Fruit fly (Drosophila melanogaster) whole organism, embryonic: ENCODE results near the gene RSG7.

Experiments
- Ada2b ChIP-seq: fragments of 200-800 bp; sonication (Bioruptor generic); IDR thresholded peaks from 2 replicates; pipeline ENCODE4 v1.3.6; 2022; ENCODE audit warnings: missing biosample characterization, missing genetic modification characterization
- Atf6 ChIP-seq: fragments of 200-800 bp; sonication (Bioruptor generic); IDR thresholded peaks from 2 replicates; pipeline ENCODE4 v1.3.6; 2022; ENCODE audit warnings: missing biosample characterization, missing genetic modification characterization
- CG13424 ChIP-seq: fragments of 200-800 bp; sonication (Bioruptor generic); optimal IDR thresholded peaks from 2 replicates; lab custom pipeline; 2019; ENCODE audit warnings: missing biosample characterization, mild to moderate bottlenecking, missing genetic modification characterization, moderate library complexity
- CG14014 ChIP-seq: fragments of 200-800 bp; sonication (Bioruptor generic); IDR thresholded peaks from 2 replicates; pipeline ENCODE4 v1.3.6; 2022; ENCODE audit warnings: missing biosample characterization, missing genetic modification characterization
- CG14441 ChIP-seq: fragments of 200-800 bp; sonication (Bioruptor generic); IDR thresholded peaks from 2 replicates; pipeline ENCODE4 v1.3.6; 2022; ENCODE audit warnings: missing biosample characterization, missing genetic modification characterization
- CG14710 ChIP-seq: fragments of 200-800 bp; sonication (Bioruptor generic); optimal IDR thresholded peaks from 3 replicates; lab custom pipeline; 2019; ENCODE audit warnings: missing biosample characterization, mild to moderate bottlenecking, missing genetic modification characterization, moderate library complexity
- CG17359 ChIP-seq: fragments of 200-800 bp; sonication (Bioruptor generic); optimal IDR thresholded peaks from 3 replicates; lab custom pipeline; 2018; ENCODE audit warnings: missing biosample characterization, mild to moderate bottlenecking, missing genetic modification characterization, moderate library complexity
- CG17361 ChIP-seq: fragments of 200-800 bp; sonication (Bioruptor generic); IDR thresholded peaks from 3 replicates; pipeline ENCODE4 v1.3.6; 2022; ENCODE audit warnings: missing biosample characterization, missing genetic modification characterization
- CG18599 ChIP-seq: fragments of 200-800 bp; sonication (Bioruptor generic); optimal IDR thresholded peaks from 3 replicates; lab custom pipeline; 2017; ENCODE audit warnings: missing biosample characterization, missing genetic modification characterization, mild to moderate bottlenecking, moderate library complexity, missing genetic modification reagents
- CG2678 ChIP-seq: fragments of 200-800 bp; sonication (Bioruptor generic); optimal IDR thresholded peaks from 3 replicates; lab custom pipeline; 2019; ENCODE audit warnings: missing biosample characterization, mild to moderate bottlenecking, missing genetic modification characterization, moderate library complexity
- CG2712 ChIP-seq: fragments of 200-800 bp; optimal IDR thresholded peaks from 3 replicates; lab custom pipeline; 2019; ENCODE audit warnings: missing biosample characterization, mild to moderate bottlenecking, missing genetic modification characterization, moderate library complexity
- CG3995 ChIP-seq: fragments of 200-800 bp; sonication (Bioruptor generic); optimal IDR thresholded peaks from 3 replicates; lab custom pipeline; 2016; ENCODE audit warnings: missing biosample characterization, missing genetic modification characterization
- CG5180 ChIP-seq: fragments of 200-800 bp; sonication (Bioruptor generic); optimal IDR thresholded peaks from 3 replicates; lab custom pipeline; 2017; ENCODE audit warnings: missing biosample characterization, missing genetic modification characterization, mild to moderate bottlenecking, moderate library complexity, missing genetic modification reagents
- CG6689 ChIP-seq: fragments of 200-800 bp; sonication (Bioruptor generic); IDR thresholded peaks from 2 replicates; pipeline ENCODE4 v1.3.6; 2022; ENCODE audit warnings: missing biosample characterization, missing genetic modification characterization
- CG7745 ChIP-seq: fragments of 200-800 bp; sonication (Bioruptor generic); optimal IDR thresholded peaks from 2 replicates; lab custom pipeline; 2018; ENCODE audit warnings: missing biosample characterization, mild to moderate bottlenecking, missing genetic modification characterization, moderate library complexity
- CG7839 ChIP-seq: fragments of 200-800 bp; sonication (Bioruptor generic); optimal IDR thresholded peaks from 3 replicates; lab custom pipeline; 2018; ENCODE audit warnings: missing biosample characterization, mild to moderate bottlenecking, missing genetic modification characterization, moderate library complexity
- CG7987 ChIP-seq: fragments of 200-800 bp; sonication (Bioruptor generic); optimal IDR thresholded peaks from 2 replicates; lab custom pipeline; 2018; ENCODE audit warnings: missing biosample characterization, mild to moderate bottlenecking, missing genetic modification characterization, moderate library complexity
- CG8765 ChIP-seq: fragments of 200-800 bp; sonication (Bioruptor generic); IDR thresholded peaks from 2 replicates; pipeline ENCODE4 v1.3.6; 2022; ENCODE audit warnings: missing biosample characterization, missing genetic modification characterization
- CG9609 ChIP-seq: fragments of 200-800 bp; sonication (Bioruptor generic); optimal IDR thresholded peaks from 3 replicates; lab custom pipeline; 2016; ENCODE audit warnings: missing biosample characterization, missing genetic modification characterization
- Drgx ChIP-seq: fragments of 200-800 bp; sonication (Bioruptor generic); IDR thresholded peaks from 2 replicates; pipeline ENCODE4 v1.3.6; 2022; ENCODE audit warnings: missing biosample characterization, missing genetic modification characterization
- E2f1 ChIP-seq: fragments of 200-800 bp; sonication (Bioruptor generic); IDR thresholded peaks from 2 replicates; pipeline ENCODE4 v1.3.6; 2022; ENCODE audit warnings: missing biosample characterization, missing genetic modification characterization
- HLH3B ChIP-seq: fragments of 200-800 bp; sonication (Bioruptor generic); IDR thresholded peaks from 2 replicates; pipeline ENCODE4 v1.3.6; 2022; ENCODE audit warnings: missing biosample characterization, missing genetic modification characterization
- Hand ChIP-seq: fragments of 200-800 bp; sonication (Bioruptor generic); optimal IDR thresholded peaks from 2 replicates; lab custom pipeline; 2017; ENCODE audit warnings: mild to moderate bottlenecking, missing biosample characterization, missing genetic modification reagents, missing genetic modification characterization
- Hmx ChIP-seq: fragments of 200-800 bp; sonication (Bioruptor generic); optimal IDR thresholded peaks from 2 replicates; lab custom pipeline; 2016; ENCODE audit warnings: missing biosample characterization, missing genetic modification characterization
- Hr51 ChIP-seq, 2 experiments: fragments of 200-800 bp; sonication (Bioruptor generic); optimal IDR thresholded peaks; 2 replicates in 1 of 2; 3 replicates in 1 of 2; lab custom pipeline; 2016 to 2018; ENCODE audit warnings: missing biosample characterization in 2 of 2, missing genetic modification characterization in 2 of 2, mild to moderate bottlenecking in 1 of 2, moderate library complexity in 1 of 2
- Jarid2 ChIP-seq: fragments of 200-800 bp; sonication (Bioruptor generic); optimal IDR thresholded peaks from 3 replicates; lab custom pipeline; 2017; ENCODE audit warnings: mild to moderate bottlenecking, missing biosample characterization, missing genetic modification reagents, missing genetic modification characterization
- Max ChIP-seq: fragments of 200-800 bp; sonication (Bioruptor generic); optimal IDR thresholded peaks from 2 replicates; lab custom pipeline; 2016; ENCODE audit warnings: missing biosample characterization, mild to moderate bottlenecking, missing genetic modification characterization
- Neu2 ChIP-seq: fragments of 200-800 bp; sonication (Bioruptor generic); optimal IDR thresholded peaks from 3 replicates; lab custom pipeline; 2016; ENCODE audit warnings: missing biosample characterization, missing genetic modification characterization, borderline replicate concordance
- PHDP ChIP-seq: fragments of 200-800 bp; sonication (Bioruptor generic); optimal IDR thresholded peaks from 3 replicates; lab custom pipeline; 2018; ENCODE audit warnings: missing biosample characterization, mild to moderate bottlenecking, missing genetic modification characterization, moderate library complexity
- Pdp1 ChIP-seq, 2 experiments: fragments of 200-800 bp; sonication (Bioruptor generic); optimal IDR thresholded peaks; 3 replicates each; lab custom pipeline; 2016; ENCODE audit warnings: missing biosample characterization in 2 of 2, missing genetic modification characterization in 2 of 2, mild to moderate bottlenecking in 1 of 2, moderate library complexity in 1 of 2
- Ptx1 ChIP-seq: fragments of 200-800 bp; sonication (Bioruptor generic); IDR thresholded peaks from 2 replicates; pipeline ENCODE4 v1.3.6; 2022; ENCODE audit warnings: missing biosample characterization, missing genetic modification characterization
- Rfx ChIP-seq: fragments of 200-800 bp; sonication (Bioruptor generic); IDR thresholded peaks from 2 replicates; pipeline ENCODE4 v1.3.6; 2022; ENCODE audit warnings: missing biosample characterization, missing genetic modification characterization
- Sox100B ChIP-seq: fragments of 200-800 bp; sonication (Bioruptor generic); optimal IDR thresholded peaks from 3 replicates; lab custom pipeline; 2018; ENCODE audit warnings: missing biosample characterization, mild to moderate bottlenecking, missing genetic modification characterization
- Sox102F ChIP-seq: fragments of 200-800 bp; sonication (Bioruptor generic); optimal IDR thresholded peaks from 2 replicates; lab custom pipeline; 2018; ENCODE audit warnings: missing biosample characterization, mild to moderate bottlenecking, missing genetic modification characterization, moderate library complexity
- ase ChIP-seq: fragments of 200-800 bp; sonication (Bioruptor generic); IDR thresholded peaks from 3 replicates; pipeline ENCODE4 v1.3.6; 2022; ENCODE audit warnings: missing biosample characterization, missing genetic modification characterization
- gce ChIP-seq: fragments of 200-800 bp; sonication (Bioruptor generic); IDR thresholded peaks from 3 replicates; pipeline ENCODE4 v1.3.6; 2022; ENCODE audit warnings: missing biosample characterization, missing genetic modification characterization
- grau ChIP-seq: fragments of 200-800 bp; optimal IDR thresholded peaks from 3 replicates; lab custom pipeline; 2019; ENCODE audit warnings: missing biosample characterization, mild to moderate bottlenecking, missing genetic modification characterization, moderate library complexity
- gsb-n ChIP-seq: fragments of 200-800 bp; sonication (Bioruptor generic); optimal IDR thresholded peaks from 3 replicates; lab custom pipeline; 2018; ENCODE audit warnings: missing biosample characterization, mild to moderate bottlenecking, missing genetic modification characterization
- ham ChIP-seq: fragments of 200-800 bp; sonication (Bioruptor generic); IDR thresholded peaks from 2 replicates; pipeline ENCODE4 v1.3.6; 2022; ENCODE audit warnings: missing biosample characterization, missing genetic modification characterization
- hb ChIP-seq: fragments of 200-800 bp; sonication (Bioruptor generic); IDR thresholded peaks from 3 replicates; pipeline ENCODE4 v1.3.6; 2022; ENCODE audit warnings: missing biosample characterization, missing genetic modification characterization; ENCODE audit not compliant: partially characterized antibody
- hkb ChIP-seq, 2 experiments: fragments of 200-800 bp in 1 of 2; fragments of >200 bp in 1 of 2; sonication (Bioruptor generic) in 1 of 2; IDR thresholded peaks in 1 of 2; optimal IDR thresholded peaks in 1 of 2; 2 replicates each; pipeline versions ENCODE4 v1.3.6 to Lab custom; 2017 to 2022; ENCODE audit warnings: missing biosample characterization in 1 of 2, missing genetic modification characterization in 1 of 2
- ind ChIP-seq: fragments of 200-800 bp; sonication (Bioruptor generic); optimal IDR thresholded peaks from 3 replicates; lab custom pipeline; 2016; ENCODE audit warnings: missing biosample characterization, missing genetic modification characterization
- lab ChIP-seq: fragments of 200-800 bp; sonication (Bioruptor generic); optimal IDR thresholded peaks from 3 replicates; lab custom pipeline; 2017; ENCODE audit warnings: missing biosample characterization, missing genetic modification characterization, mild to moderate bottlenecking, moderate library complexity, missing genetic modification reagents
- lmd ChIP-seq: fragments of 200-800 bp; sonication (Bioruptor generic); IDR thresholded peaks from 2 replicates; pipeline ENCODE4 v1.3.6; 2022; ENCODE audit warnings: missing biosample characterization, missing genetic modification characterization
- sens ChIP-seq: fragments of 200-800 bp; sonication (Bioruptor generic); peaks from one replicate; lab custom pipeline; 2016; ENCODE audit warnings: missing biosample characterization, missing genetic modification characterization
- sisA ChIP-seq: fragments of 200-800 bp; sonication (Bioruptor generic); IDR thresholded peaks from 2 replicates; pipeline ENCODE4 v1.3.6; 2022; ENCODE audit warnings: missing biosample characterization, missing genetic modification characterization
- sob ChIP-seq: fragments of 200-800 bp; sonication (Bioruptor generic); IDR thresholded peaks from 2 replicates; pipeline ENCODE4 v1.3.6; 2022; ENCODE audit warnings: missing biosample characterization, missing genetic modification characterization
- ssp ChIP-seq: fragments of 200-800 bp; sonication (Bioruptor generic); IDR thresholded peaks from 2 replicates; pipeline ENCODE4 v1.3.6; 2022; ENCODE audit warnings: missing biosample characterization, missing genetic modification characterization
- trem ChIP-seq: fragments of 200-800 bp; optimal IDR thresholded peaks from 3 replicates; lab custom pipeline; 2019; ENCODE audit warnings: missing biosample characterization, mild to moderate bottlenecking, missing genetic modification characterization, moderate library complexity

RSG7 gene

DNA sequence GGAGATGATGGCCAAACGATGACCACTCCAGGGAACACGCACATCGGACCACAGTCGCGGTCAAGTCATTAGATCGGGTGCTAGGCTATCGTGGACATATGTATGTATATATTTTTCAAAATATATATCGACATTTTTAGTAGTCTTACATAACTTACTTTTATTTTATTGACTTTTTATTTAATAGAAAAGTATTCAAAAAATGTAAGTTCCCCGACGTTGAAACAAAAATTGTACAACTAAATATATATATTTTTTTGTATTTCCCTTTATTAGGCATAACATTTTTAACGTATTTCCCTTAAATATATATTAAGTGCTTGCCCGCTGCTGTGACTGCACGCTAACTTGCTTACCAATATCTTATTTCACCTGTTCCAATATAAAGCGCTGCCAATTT lies 29.1 kb downstream of the RSG7 start (continued):
- no peak for TF ChIP-seq ase
- TF ChIP-seq sisA = peak; percentile 41
- peak; percentile 49 for TF ChIP-seq CG2678 (tag; lab: Kevin White, UChicago)
- TF ChIP-seq CG5180 (GFP tag; lab: Kevin White, UChicago) = peak; percentile 17
- TF ChIP-seq CG6689 (GFP tag; lab: Robert Waterston, UW) = 0 out of 2 replicates have a peak, but pooled peaks have one; percentile 41
- no peak for TF ChIP-seq CG14014 (GFP tag; lab: Robert Waterston, UW)
- TF ChIP-seq CG7745 (tag; lab: Kevin White, UChicago) = no peak
- TF ChIP-seq ind (GFP tag; lab: Kevin White, UChicago) = peak; percentile 23
- TF ChIP-seq Atf6 (GFP tag; lab: Robert Waterston, UW) = 0 out of 2 replicates have a peak, but pooled peaks have one; percentile 23
- peak; percentile 64; the same call in 1 of the 2 replicates for TF ChIP-seq Drgx (GFP tag; lab: Robert Waterston, UW)
- TF ChIP-seq Rfx = 0 out of 2 replicates have a peak, but pooled peaks have one; percentile 9
- TF ChIP-seq HLH3B (GFP tag; lab: Robert Waterston, UW) = 0 out of 2 replicates have a peak, but pooled peaks have one; percentile 28
- TF ChIP-seq lab = peak; percentile 24
- 0 out of 2 replicates have a peak, but pooled peaks have one; percentile 32 for TF ChIP-seq Ada2b (GFP tag; lab: Robert Waterston, UW)
- TF ChIP-seq Sox102F (GFP tag; lab: Kevin White, UChicago) = peak; percentile 9
- TF ChIP-seq ham (GFP tag; lab: Robert Waterston, UW) = no peak
- peak; percentile 13 for TF ChIP-seq CG2712 (tag; lab: Kevin White, UChicago)
- TF ChIP-seq Sox100B (GFP tag; lab: Kevin White, UChicago) = peak; percentile 59
- TF ChIP-seq sob (GFP tag; lab: Robert Waterston, UW) = no peak
- peak; percentile 35; the same call in 1 of the 2 replicates for TF ChIP-seq CG14441 (GFP tag; lab: Robert Waterston, UW)
- TF ChIP-seq E2f1 (GFP tag; lab: Robert Waterston, UW) = 0 out of 2 replicates have a peak, but pooled peaks have one; percentile 21
- no peak for TF ChIP-seq Max
- TF ChIP-seq Pdp1 (GFP tag; optimal IDR thresholded peaks at IDR 0.05; lab: Kevin White, UChicago) = peak in 1 of 2 experiments; percentile 8
- TF ChIP-seq hb (GFP tag; lab: Robert Waterston, UW) = no peak
- TF ChIP-seq CG3995 = no peak
- TF ChIP-seq grau (tag; lab: Kevin White, UChicago) = peak; percentile 13
- TF ChIP-seq Jarid2 (GFP tag; lab: Kevin White, UChicago) = no peak
- peak in 1 of 2 experiments; percentile 53 for TF ChIP-seq Hr51 (GFP tag; optimal IDR thresholded peaks at IDR 0.05; lab: Kevin White, UChicago)
- TF ChIP-seq hkb (optimal IDR thresholded peaks at IDR 0.05; lab: Kevin White, UChicago) = no peak
- TF ChIP-seq hkb (GFP tag; IDR thresholded peaks at IDR 0.05; lab: Robert Waterston, UW) = 0 out of 2 replicates have a peak, but pooled peaks have one; percentile 36
- 0 out of 2 replicates have a peak, but pooled peaks have one; percentile 11 for TF ChIP-seq lmd (GFP tag; lab: Robert Waterston, UW)
- no peak for TF ChIP-seq Hand (GFP tag; lab: Kevin White, UChicago)
- TF ChIP-seq Ptx1 = peak; percentile 37
- TF ChIP-seq CG7987 (GFP tag; lab: Kevin White, UChicago) = no peak
- TF ChIP-seq ssp = 0 out of 2 replicates have a peak, but pooled peaks have one; percentile 14
- no peak for TF ChIP-seq gce
- TF ChIP-seq, all 482 proteins: peak for 59

DNA sequence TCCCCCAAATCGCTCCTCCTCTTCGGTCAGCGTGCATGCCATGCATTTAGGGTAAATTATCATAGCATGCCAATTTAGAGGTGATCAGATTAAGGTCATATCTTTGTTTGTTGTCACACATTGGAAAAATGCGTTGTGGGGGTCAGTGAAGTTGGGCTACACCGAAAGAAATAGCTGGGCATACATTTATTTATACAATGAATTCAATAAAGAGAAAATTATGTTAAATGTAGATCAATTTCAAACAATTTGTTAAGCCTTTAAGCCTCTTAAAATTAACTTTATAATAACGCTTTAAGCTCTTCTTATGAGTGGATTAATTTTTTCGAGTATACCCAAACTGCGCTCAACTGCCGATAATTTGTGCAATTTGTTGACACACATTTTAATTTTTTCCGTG lies 29.9 kb downstream of the RSG7 start:
- TF ChIP-seq Hmx (no peak), Neu2 (no peak), Drgx (GFP tag; lab: Robert Waterston, UW) (peak; percentile 21; the same call in 1 of the 2 replicates), CG8765 (GFP tag; lab: Robert Waterston, UW) (no peak), grau (tag; lab: Kevin White, UChicago) (peak; percentile 31), CG13424 (tag; lab: Kevin White, UChicago) (no peak), gsb-n (tag; lab: Kevin White, UChicago) (no peak), CG7839 (tag; lab: Kevin White, UChicago) (peak; percentile 20), CG17361 (GFP tag; lab: Robert Waterston, UW) (0 out of 3 replicates have a peak, but pooled peaks have one; percentile 9), PHDP (no peak), trem (tag; lab: Kevin White, UChicago) (no peak), CG14710 (tag; lab: Kevin White, UChicago) (no peak), gce (no peak), sens (GFP tag; lab: Kevin White, UChicago) (peak; percentile 76), CG14441 (GFP tag; lab: Robert Waterston, UW) (peak; percentile 32; the same call in 1 of the 2 replicates), CG9609 (no peak), CG18599 (no peak), CG17359 (tag; lab: Kevin White, UChicago) (peak; percentile 3)
